Fruit fly (Drosophila melanogaster): ENCODE data around the gene Dora.

Gene Dora

dm6 chrX:18869489-18870132 is 5.9 kb downstream of the Dora start:
- no peak for TF ChIP-seq Clk (GFP tag; optimal IDR thresholded peaks at IDR 0.05)
- TF ChIP-seq bab1 (GFP tag; optimal IDR thresholded peaks at IDR 0.05) = peak; percentile 31

- TF ChIP-seq CG14711 (tag; optimal IDR thresholded peaks at IDR 0.05) (peak; percentile 77), Clk (GFP tag; optimal IDR thresholded peaks at IDR 0.05) (no peak), CG12768 (GFP tag; optimal IDR thresholded peaks at IDR 0.05) (no peak), kay (GFP tag; ENCODE audit: borderline replicate concordance) (peak; percentile 30)
These were observed 20.4 kb downstream of the Dora start, which contains the start of gene CG7332 for dm6 chrX:18883999-18884671. Gene CG7332, plus strand, starts transcription at chrX:18884513.

dm6 chrX:18893433-18893832 is 29.7 kb downstream of the Dora start, which contains the start of gene Flacc:
Gene Flacc, minus strand, starts transcription at chrX:18893636.
- no peak for TF ChIP-seq cnc (optimal IDR thresholded peaks at IDR 0.05)
- TF ChIP-seq CG33017 (tag; optimal IDR thresholded peaks at IDR 0.05) = no peak
- TF ChIP-seq ovo (GFP tag; optimal IDR thresholded peaks at IDR 0.05) = no peak
- TF ChIP-seq Mnt (GFP tag; optimal IDR thresholded peaks at IDR 0.05) = no peak
- no peak for TF ChIP-seq CG12768 (GFP tag; optimal IDR thresholded peaks at IDR 0.05)
- TF ChIP-seq CG1620 (GFP tag; optimal IDR thresholded peaks at IDR 0.05) = no peak
- peak; percentile 32 for TF ChIP-seq bab1 (GFP tag; optimal IDR thresholded peaks at IDR 0.05)
- TF ChIP-seq Clk (GFP tag; optimal IDR thresholded peaks at IDR 0.05) = no peak
- no peak for TF ChIP-seq pad (GFP tag; optimal IDR thresholded peaks at IDR 0.05)

dm6 chrX:18894146-18894545 is 30.4 kb downstream of the Dora start, which contains the start of gene SdhBL:
Gene SdhBL, plus strand, starts transcription at chrX:18894446.
- TF ChIP-seq tj (GFP tag; optimal IDR thresholded peaks at IDR 0.05) (no peak), Mnt (GFP tag; optimal IDR thresholded peaks at IDR 0.05) (no peak), bab1 (GFP tag; optimal IDR thresholded peaks at IDR 0.05) (no peak), CG7101 (tag; optimal IDR thresholded peaks at IDR 0.05) (no peak), Crg-1 (GFP tag; optimal IDR thresholded peaks at IDR 0.05) (no peak)

dm6 chrX:18897294-18897693 is 33.5 kb downstream of the Dora start:
- TF ChIP-seq Mnt (GFP tag; optimal IDR thresholded peaks at IDR 0.05) (no peak), CG7101 (tag; optimal IDR thresholded peaks at IDR 0.05) (no peak), bab1 (GFP tag; optimal IDR thresholded peaks at IDR 0.05) (no peak), cnc (optimal IDR thresholded peaks at IDR 0.05) (no peak)

- TF ChIP-seq ovo (GFP tag; optimal IDR thresholded peaks at IDR 0.05) (no peak), CG5204 (GFP tag; optimal IDR thresholded peaks at IDR 0.05) (no peak), tj (GFP tag; optimal IDR thresholded peaks at IDR 0.05) (no peak), CG33017 (tag; optimal IDR thresholded peaks at IDR 0.05) (no peak), CG7101 (tag; optimal IDR thresholded peaks at IDR 0.05) (no peak), Clk (GFP tag; optimal IDR thresholded peaks at IDR 0.05) (no peak), CG14711 (tag; optimal IDR thresholded peaks at IDR 0.05) (no peak), Crg-1 (GFP tag; optimal IDR thresholded peaks at IDR 0.05) (no peak), bab1 (GFP tag; optimal IDR thresholded peaks at IDR 0.05) (no peak), kay (GFP tag; ENCODE audit: borderline replicate concordance) (no peak), CG12768 (GFP tag; optimal IDR thresholded peaks at IDR 0.05) (no peak), Hr96 (GFP tag; optimal IDR thresholded peaks at IDR 0.05) (no peak), pad (GFP tag; optimal IDR thresholded peaks at IDR 0.05) (no peak), Mnt (GFP tag; optimal IDR thresholded peaks at IDR 0.05) (no peak)
These were observed 34.2 kb downstream of the Dora start for dm6 chrX:18897906-18898305.

- TF ChIP-seq CG12768 (GFP tag; optimal IDR thresholded peaks at IDR 0.05) (peak; percentile 39), bab1 (GFP tag; optimal IDR thresholded peaks at IDR 0.05) (no peak), Mnt (GFP tag; optimal IDR thresholded peaks at IDR 0.05) (peak; percentile 76), ovo (GFP tag; optimal IDR thresholded peaks at IDR 0.05) (no peak), CG7045 (GFP tag; optimal IDR thresholded peaks at IDR 0.05) (peak; percentile 34), CG5204 (GFP tag; optimal IDR thresholded peaks at IDR 0.05) (peak; percentile 55), cnc (optimal IDR thresholded peaks at IDR 0.05) (no peak), CG14711 (tag; optimal IDR thresholded peaks at IDR 0.05) (no peak), kay (GFP tag; ENCODE audit: borderline replicate concordance) (no peak), tj (GFP tag; optimal IDR thresholded peaks at IDR 0.05) (peak; percentile 34), CG33017 (tag; optimal IDR thresholded peaks at IDR 0.05) (no peak), toe (GFP tag; optimal IDR thresholded peaks at IDR 0.05) (peak; percentile 65), CG11617 (GFP tag; optimal IDR thresholded peaks at IDR 0.05) (peak; percentile 71), Hr96 (GFP tag; optimal IDR thresholded peaks at IDR 0.05) (peak; percentile 32), Clk (GFP tag; optimal IDR thresholded peaks at IDR 0.05) (no peak), Crg-1 (GFP tag; optimal IDR thresholded peaks at IDR 0.05) (peak; percentile 4), CG1620 (GFP tag; optimal IDR thresholded peaks at IDR 0.05) (no peak), pad (GFP tag; optimal IDR thresholded peaks at IDR 0.05) (peak; percentile 32), CG7101 (tag; optimal IDR thresholded peaks at IDR 0.05) (peak; percentile 45), cic (GFP tag; optimal IDR thresholded peaks at IDR 0.05) (peak; percentile 10)
These were observed 36.2 kb downstream of the Dora start, which contains the start of gene CG7378 for dm6 chrX:18899835-18900460. Gene CG7378, plus strand, starts transcription at chrX:18900410.
